Worm (Caenorhabditis elegans) whole organism, young adult: Measurements from ENCODE around the gene Y57G7A.6.

ENCODE experiments used
- B0035.1 ChIP-seq: sonication (generic microtip); optimal IDR thresholded peaks from 2 replicates; lab custom pipeline; 2016; ENCODE audit warnings: missing genetic modification characterization, mild to moderate bottlenecking, missing compliant biosample characterization, missing genotype, missing genetic modification reagents
- B0336.3 ChIP-seq: fragments of 200-800 bp; sonication (Bioruptor generic); IDR thresholded peaks from 2 replicates; pipeline ENCODE4 v1.3.6; 2022; ENCODE audit warnings: missing genetic modification characterization, missing compliant biosample characterization
- C06A6.2 ChIP-seq: fragments of 200-800 bp; sonication (Bioruptor generic); conservative IDR thresholded peaks from 2 replicates; pipeline ENCODE4 v1.3.6; 2022; ENCODE audit warnings: missing genetic modification characterization, missing compliant biosample characterization
- C17E4.6 ChIP-seq: fragments of 200-800 bp; sonication (Bioruptor generic); IDR thresholded peaks from 2 replicates; pipeline ENCODE4 v1.3.6; 2022; ENCODE audit warnings: missing genetic modification reagents, missing genetic modification characterization, missing compliant biosample characterization
- F22D6.2 ChIP-seq: sonication (generic microtip); optimal IDR thresholded peaks from 2 replicates; lab custom pipeline; 2016; ENCODE audit warnings: mild to moderate bottlenecking, missing genetic modification characterization, missing compliant biosample characterization
- F23B12.7 ChIP-seq: sonication (generic microtip); optimal IDR thresholded peaks from 2 replicates; lab custom pipeline; 2017; ENCODE audit warnings: missing genetic modification characterization, mild to moderate bottlenecking, missing compliant biosample characterization, antibody characterized with exemption, moderate library complexity; ENCODE audit not compliant: insufficient read depth
- F37B4.10 ChIP-seq: fragments of 200-800 bp; sonication (Bioruptor generic); IDR thresholded peaks from 2 replicates; pipeline ENCODE4 v1.3.6; 2022; ENCODE audit warnings: missing genetic modification characterization, missing compliant biosample characterization
- Y95B8A.8 ChIP-seq: fragments of 200-800 bp; sonication (Bioruptor generic); IDR thresholded peaks from 2 replicates; pipeline ENCODE4 v1.3.6; 2022; ENCODE audit warnings: missing genetic modification reagents, missing genetic modification characterization, missing compliant biosample characterization
- akir-1 ChIP-seq: fragments of 200-800 bp; sonication (Bioruptor generic); optimal IDR thresholded peaks from 2 replicates; lab custom pipeline; 2018; ENCODE audit warnings: mild to moderate bottlenecking, missing genetic modification characterization, moderate library complexity, missing compliant biosample characterization
- ama-1 ChIP-seq, 3 experiments: fragments of 150-350 bp in 1 of 3; sonication (generic microtip) in 2 of 3; optimal IDR thresholded peaks; 2 replicates each; lab custom pipeline; 2014 to 2018; ENCODE audit warnings: missing biosample characterization in 2 of 3, missing genetic modification characterization in 2 of 3, missing genetic modification reagents in 2 of 3
- aptf-2 ChIP-seq: fragments of 200-800 bp; sonication (Bioruptor generic); conservative IDR thresholded peaks from 2 replicates; pipeline ENCODE4 v1.3.6; 2022; ENCODE audit warnings: missing genetic modification reagents, missing genetic modification characterization, missing compliant biosample characterization
- attf-3 ChIP-seq: fragments of 200-800 bp; sonication (Bioruptor generic); conservative IDR thresholded peaks from 2 replicates; pipeline ENCODE4 v1.3.6; 2022; ENCODE audit warnings: missing genetic modification reagents, missing genetic modification characterization, missing compliant biosample characterization
- bed-2 ChIP-seq: fragments of 200-800 bp; sonication (Bioruptor generic); IDR thresholded peaks from 2 replicates; pipeline ENCODE4 v1.3.6; 2022; ENCODE audit warnings: missing genetic modification reagents, missing genetic modification characterization, missing compliant biosample characterization
- ceh-100 ChIP-seq: fragments of 200-800 bp; sonication (Bioruptor generic); IDR thresholded peaks from 2 replicates; pipeline ENCODE4 v1.3.6; 2022; ENCODE audit warnings: missing genetic modification reagents, missing genetic modification characterization, missing compliant biosample characterization
- ceh-27 ChIP-seq: fragments of 200-800 bp; sonication (Bioruptor generic); optimal IDR thresholded peaks from 2 replicates; lab custom pipeline; 2018; ENCODE audit warnings: mild to moderate bottlenecking, missing genetic modification characterization, moderate library complexity, missing compliant biosample characterization
- ceh-40 ChIP-seq: fragments of 200-800 bp; sonication (Bioruptor generic); IDR thresholded peaks from 2 replicates; pipeline ENCODE4 v1.3.6; 2022; ENCODE audit warnings: missing genetic modification characterization, missing compliant biosample characterization
- ceh-58 ChIP-seq: fragments of 200-800 bp; sonication (Bioruptor generic); IDR thresholded peaks from 2 replicates; pipeline ENCODE4 v1.3.6; 2022; ENCODE audit warnings: missing genetic modification characterization, missing compliant biosample characterization
- ceh-79 ChIP-seq: sonication (generic microtip); optimal IDR thresholded peaks from 2 replicates; lab custom pipeline; 2017; ENCODE audit warnings: mild to moderate bottlenecking, missing genetic modification characterization, missing compliant biosample characterization
- ceh-91 ChIP-seq: fragments of 200-800 bp; sonication (Bioruptor generic); IDR thresholded peaks from 2 replicates; pipeline ENCODE4 v1.3.6; 2022; ENCODE audit warnings: missing genetic modification reagents, missing genetic modification characterization, missing compliant biosample characterization
- die-1 ChIP-seq: sonication (generic microtip); optimal IDR thresholded peaks from 2 replicates; lab custom pipeline; 2016; ENCODE audit warnings: missing genotype, mild to moderate bottlenecking, missing genetic modification characterization, missing compliant biosample characterization
- dpff-1 ChIP-seq: sonication (generic microtip); optimal IDR thresholded peaks from 2 replicates; lab custom pipeline; 2017; ENCODE audit warnings: mild to moderate bottlenecking, missing genetic modification characterization, missing compliant biosample characterization
- efl-1 ChIP-seq: fragments of 150-350 bp; optimal IDR thresholded peaks from 2 replicates; lab custom pipeline; 2014; ENCODE audit warnings: missing biosample characterization, missing genetic modification reagents, missing genetic modification characterization
- egrh-3 ChIP-seq: fragments of 200-800 bp; sonication (Bioruptor generic); IDR thresholded peaks from 2 replicates; pipeline ENCODE4 v1.3.6; 2022; ENCODE audit warnings: missing genetic modification reagents, missing genetic modification characterization, missing compliant biosample characterization
- ekl-4 ChIP-seq: fragments of 200-800 bp; sonication (Bioruptor generic); IDR thresholded peaks from 2 replicates; pipeline ENCODE4 v1.3.6; 2022; ENCODE audit warnings: missing genetic modification reagents, missing genetic modification characterization, missing compliant biosample characterization
- ets-4 ChIP-seq: fragments of 200-800 bp; sonication (Bioruptor generic); optimal IDR thresholded peaks from 2 replicates; lab custom pipeline; 2018; ENCODE audit warnings: mild to moderate bottlenecking, missing genetic modification characterization, missing compliant biosample characterization
- hrde-1 ChIP-seq: sonication (generic microtip); optimal IDR thresholded peaks from 2 replicates; lab custom pipeline; 2016; ENCODE audit warnings: missing genetic modification characterization, mild to moderate bottlenecking, missing compliant biosample characterization, moderate library complexity, missing genotype, missing genetic modification reagents, borderline replicate concordance
- lag-1 ChIP-seq: fragments of 200-800 bp; sonication (Bioruptor generic); IDR thresholded peaks from 2 replicates; pipeline ENCODE4 v1.3.6; 2022; ENCODE audit warnings: missing genetic modification reagents, missing genetic modification characterization, missing compliant biosample characterization
- let-526 ChIP-seq: fragments of 200-800 bp; sonication (Bioruptor generic); IDR thresholded peaks from 2 replicates; pipeline ENCODE4 v1.3.6; 2022; ENCODE audit warnings: missing genetic modification reagents, missing genetic modification characterization, missing compliant biosample characterization
- lin-26 ChIP-seq: fragments of 200-800 bp; sonication (Bioruptor generic); IDR thresholded peaks from 2 replicates; pipeline ENCODE4 v1.3.6; 2022; ENCODE audit warnings: missing genetic modification reagents, missing genetic modification characterization, missing compliant biosample characterization
- lin-54 ChIP-seq: fragments of 200-800 bp; sonication (Bioruptor generic); optimal IDR thresholded peaks from 2 replicates; lab custom pipeline; 2018; ENCODE audit warnings: mild to moderate bottlenecking, missing genetic modification characterization, missing compliant biosample characterization
- madf-3 ChIP-seq: fragments of 200-800 bp; sonication (Bioruptor generic); IDR thresholded peaks from 2 replicates; pipeline ENCODE4 v1.3.6; 2022; ENCODE audit warnings: missing genetic modification reagents, missing genetic modification characterization, missing compliant biosample characterization
- mcd-1 ChIP-seq: fragments of 200-800 bp; sonication (Bioruptor generic); IDR thresholded peaks from 2 replicates; pipeline ENCODE4 v1.3.6; 2022; ENCODE audit warnings: missing genetic modification reagents, missing genetic modification characterization, missing compliant biosample characterization
- nhr-120 ChIP-seq: fragments of 200-800 bp; sonication (Bioruptor generic); IDR thresholded peaks from 2 replicates; pipeline ENCODE4 v1.3.6; 2022; ENCODE audit warnings: missing genetic modification characterization, missing compliant biosample characterization
- rcor-1 ChIP-seq: fragments of 200-800 bp; sonication (Bioruptor generic); IDR thresholded peaks from 2 replicates; pipeline ENCODE4 v1.3.6; 2022; ENCODE audit warnings: missing genetic modification reagents, missing genetic modification characterization, missing compliant biosample characterization
- sdz-38 ChIP-seq: sonication (generic microtip); optimal IDR thresholded peaks from 2 replicates; lab custom pipeline; 2016; ENCODE audit warnings: missing genotype, missing genetic modification characterization, missing compliant biosample characterization
- snpc-1.1 ChIP-seq: sonication (generic microtip); optimal IDR thresholded peaks from 2 replicates; lab custom pipeline; 2017; ENCODE audit warnings: missing genetic modification characterization, mild to moderate bottlenecking, missing compliant biosample characterization, antibody characterized with exemption, moderate library complexity, missing genotype, missing genetic modification reagents; ENCODE audit not compliant: insufficient read depth
- snpc-3.4 ChIP-seq: sonication (generic microtip); optimal IDR thresholded peaks from 2 replicates; lab custom pipeline; 2017; ENCODE audit warnings: missing genetic modification characterization, mild to moderate bottlenecking, missing compliant biosample characterization, antibody characterized with exemption, moderate library complexity, missing genotype, missing genetic modification reagents
- snpc-4 ChIP-seq, 5 experiments: fragments of 150-350 bp in 1 of 5; sonication (generic microtip) in 4 of 5; optimal IDR thresholded peaks; 2 replicates each; lab custom pipeline; 2014 to 2018; ENCODE audit warnings: missing genetic modification characterization in 5 of 5, missing biosample characterization in 3 of 5, antibody characterized with exemption in 2 of 5, mild to moderate bottlenecking in 2 of 5, missing compliant biosample characterization in 2 of 5, missing genotype in 2 of 5, moderate library complexity in 2 of 5, missing genetic modification reagents in 1 of 5
- tbp1 ChIP-seq: fragments of 200-800 bp; sonication (Bioruptor generic); optimal IDR thresholded peaks from 2 replicates; lab custom pipeline; 2018; ENCODE audit warnings: mild to moderate bottlenecking, missing genetic modification characterization, missing compliant biosample characterization
- tlf-1 ChIP-seq: fragments of 200-800 bp; sonication (Bioruptor generic); optimal IDR thresholded peaks from 2 replicates; lab custom pipeline; 2018; ENCODE audit warnings: mild to moderate bottlenecking, missing genetic modification characterization, missing compliant biosample characterization
- ztf-18 ChIP-seq: sonication (generic microtip); optimal IDR thresholded peaks from 2 replicates; lab custom pipeline; 2016; ENCODE audit warnings: missing genotype, mild to moderate bottlenecking, missing genetic modification characterization, missing compliant biosample characterization
- ztf-25 ChIP-seq: fragments of 200-800 bp; sonication (Bioruptor generic); IDR thresholded peaks from 2 replicates; pipeline ENCODE4 v1.3.6; 2022; ENCODE audit warnings: missing genetic modification reagents, missing genetic modification characterization, missing compliant biosample characterization
- ztf-26 ChIP-seq: sonication (generic microtip); optimal IDR thresholded peaks from 2 replicates; lab custom pipeline; 2017; ENCODE audit warnings: missing genetic modification characterization, missing compliant biosample characterization

Gene Y57G7A.6

DNA sequence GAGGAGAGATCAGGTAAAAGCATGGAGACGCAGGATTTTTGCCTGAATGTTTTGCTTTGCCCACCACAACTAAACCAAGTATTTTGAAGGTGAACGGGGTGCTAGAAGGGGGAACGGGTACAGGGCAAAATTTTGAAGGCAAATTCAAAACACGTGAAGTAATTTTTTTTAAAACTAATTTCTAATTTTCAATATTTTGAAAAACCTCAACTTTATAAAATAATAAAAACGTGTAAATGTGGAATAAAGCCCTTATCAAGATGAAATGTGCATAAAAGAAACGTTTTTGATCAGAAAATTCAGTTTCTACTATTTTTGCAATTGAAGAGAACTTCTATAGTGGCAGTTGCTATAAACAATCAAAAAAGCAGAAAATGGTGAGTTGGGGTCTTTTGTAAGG, 29.8 kb downstream of the Y57G7A.6 start, which contains the start of gene clec-119:
clec-119 (plus strand) TSS at position 301 of the 400 bp plus-strand sequence.
- no peak for TF ChIP-seq C17E4.6
- TF ChIP-seq ceh-58 (GFP tag; lab: Robert Waterston, UW): no peak
- TF ChIP-seq lag-1 (GFP tag; lab: Robert Waterston, UW): no peak
- no peak for TF ChIP-seq ama-1 (optimal IDR thresholded peaks at IDR 0.05; lab: Kevin White, UChicago)
- no peak for TF ChIP-seq ama-1 (GFP tag; optimal IDR thresholded peaks at IDR 0.05; lab: Kevin White, UChicago)
- TF ChIP-seq hrde-1 (tag; lab: Kevin White, UChicago): no peak
- no peak for TF ChIP-seq nhr-120 (GFP tag; lab: Robert Waterston, UW)
- TF ChIP-seq F23B12.7: no peak
- TF ChIP-seq ceh-27 (GFP tag; lab: Kevin White, UChicago): no peak
- TF ChIP-seq akir-1 (GFP tag; lab: Kevin White, UChicago): no peak
- no peak for TF ChIP-seq tbp1 (GFP tag; lab: Kevin White, UChicago)
- TF ChIP-seq ceh-100: no peak
- no peak for TF ChIP-seq B0336.3
- no peak for TF ChIP-seq C06A6.2
- TF ChIP-seq dpff-1 (tag; lab: Kevin White, UChicago): no peak
- no peak for TF ChIP-seq madf-3 (GFP tag; lab: Robert Waterston, UW)

- TF ChIP-seq rcor-1 (GFP tag; lab: Robert Waterston, UW): no peak
- no peak for TF ChIP-seq ceh-40 (GFP tag; lab: Robert Waterston, UW)
- TF ChIP-seq die-1 (tag; lab: Kevin White, UChicago): no peak
- no peak for TF ChIP-seq F37B4.10 (GFP tag; lab: Robert Waterston, UW)
- no peak for TF ChIP-seq ekl-4
- TF ChIP-seq egrh-3 (GFP tag; lab: Robert Waterston, UW): no peak
- no peak for TF ChIP-seq ceh-91 (GFP tag; lab: Robert Waterston, UW)
- no peak for TF ChIP-seq aptf-2 (GFP tag; lab: Robert Waterston, UW)
- no peak for TF ChIP-seq lin-26 (GFP tag; lab: Robert Waterston, UW)
- no peak for TF ChIP-seq ceh-58 (GFP tag; lab: Robert Waterston, UW)
- TF ChIP-seq, all 124 proteins: peak for 0
Observed at ce11 chrII:1252259-1252658, 33.2 kb downstream of the Y57G7A.6 start, which contains the start of gene lin-42. Gene lin-42 (minus strand): TSS chrII:1252359.

- TF ChIP-seq bed-2 (GFP tag; lab: Robert Waterston, UW): no peak
- TF ChIP-seq lin-26 (GFP tag; lab: Robert Waterston, UW): peak; percentile 52; the same call in 1 of the 2 replicates
- TF ChIP-seq B0336.3: peak; percentile 83; the same call in 1 of the 2 replicates
- no peak for TF ChIP-seq aptf-2 (GFP tag; lab: Robert Waterston, UW)
- TF ChIP-seq nhr-120 (GFP tag; lab: Robert Waterston, UW): no peak
- no peak for TF ChIP-seq F37B4.10 (GFP tag; lab: Robert Waterston, UW)
- TF ChIP-seq ets-4: peak; percentile 8
- no peak for TF ChIP-seq attf-3 (GFP tag; lab: Robert Waterston, UW)
- no peak for TF ChIP-seq lin-54 (GFP tag; lab: Kevin White, UChicago)
- TF ChIP-seq ztf-18: peak; percentile 32
- TF ChIP-seq madf-3 (GFP tag; lab: Robert Waterston, UW): no peak
- TF ChIP-seq snpc-3.4 (tag; lab: Kevin White, UChicago): no peak
- TF ChIP-seq snpc-1.1: no peak
- TF ChIP-seq ceh-58 (GFP tag; lab: Robert Waterston, UW): no peak
- TF ChIP-seq F22D6.2 (tag; lab: Kevin White, UChicago): no peak
- no peak for TF ChIP-seq ceh-79 (tag; lab: Kevin White, UChicago)
- TF ChIP-seq B0035.1 (tag; lab: Kevin White, UChicago): no peak
- 0 out of 2 replicates have a peak, but pooled peaks have one; percentile 19 for TF ChIP-seq let-526 (GFP tag; lab: Robert Waterston, UW)
- no peak for TF ChIP-seq Y95B8A.8 (GFP tag; lab: Robert Waterston, UW)
- peak; percentile 69 for TF ChIP-seq ztf-26 (tag; lab: Kevin White, UChicago)
- no peak for TF ChIP-seq sdz-38
- peak; percentile 41 for TF ChIP-seq efl-1 (GFP tag; lab: Kevin White, UChicago)
- no peak for TF ChIP-seq snpc-4 (GFP tag; optimal IDR thresholded peaks at IDR 0.05; lab: Kevin White, UChicago)
- peak in 2 of 4 experiments; percentile 26 to 32 for TF ChIP-seq snpc-4 (tag; optimal IDR thresholded peaks at IDR 0.05; lab: Kevin White, UChicago)
- TF ChIP-seq tlf-1 (GFP tag; lab: Kevin White, UChicago): no peak
- TF ChIP-seq mcd-1 (GFP tag; lab: Robert Waterston, UW): peak; percentile 71
- 0 out of 2 replicates have a peak, but pooled peaks have one; percentile 15 for TF ChIP-seq ztf-25
Observed at ce11 chrII:1246855-1247259, 38.6 kb downstream of the Y57G7A.6 start.
